Worm (Caenorhabditis elegans): ENCODE results near the gene mig-10.

Gene mig-10

DNA sequence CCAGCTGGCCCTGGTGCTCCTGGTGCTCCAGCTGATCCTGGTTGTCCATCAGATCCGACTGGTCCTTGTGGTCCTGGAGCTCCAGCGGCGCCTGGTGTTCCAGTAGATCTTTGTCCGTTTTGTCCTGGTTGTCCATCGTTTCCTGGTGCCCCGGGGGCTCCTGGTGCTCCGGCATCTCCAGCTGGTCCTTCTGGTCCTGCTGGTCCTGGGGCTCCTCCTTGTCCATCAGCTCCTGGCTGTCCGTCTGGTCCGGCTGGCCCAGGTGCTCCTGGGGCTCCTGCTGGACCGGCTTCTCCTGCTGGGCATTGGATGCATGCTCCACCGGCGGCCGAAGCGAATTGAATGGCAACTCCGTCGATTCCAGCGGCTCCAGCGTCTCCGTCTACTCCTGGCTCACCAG lies 16.3 kb upstream of the mig-10 start:
- TF ChIP-seq unc-62 (GFP tag; optimal IDR thresholded peaks at IDR 0.05): no peak

DNA sequence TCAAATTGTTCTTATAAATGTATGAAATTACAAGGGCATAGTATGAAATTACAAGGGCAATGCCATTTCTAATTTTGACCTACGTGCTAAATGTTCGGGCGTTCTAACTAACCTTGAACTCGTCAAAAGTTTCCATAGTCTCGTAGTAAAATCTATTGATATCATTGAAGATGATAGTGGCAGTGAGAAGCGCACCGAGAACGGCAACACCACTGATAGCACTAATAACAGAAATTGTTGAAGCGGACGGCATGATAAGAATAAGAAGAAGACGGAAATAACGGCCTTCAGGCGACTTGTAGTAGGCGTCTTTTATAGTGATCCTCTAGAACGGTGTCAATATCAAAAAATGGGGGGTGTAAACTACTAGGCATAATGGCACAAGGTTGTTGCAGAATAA lies 15.5 kb upstream of the mig-10 start, which contains the start of gene col-91:
Gene col-91 (minus strand): TSS at position 288 of the 400 bp plus-strand sequence.
- no peak for TF ChIP-seq unc-62 (GFP tag; optimal IDR thresholded peaks at IDR 0.05)

DNA sequence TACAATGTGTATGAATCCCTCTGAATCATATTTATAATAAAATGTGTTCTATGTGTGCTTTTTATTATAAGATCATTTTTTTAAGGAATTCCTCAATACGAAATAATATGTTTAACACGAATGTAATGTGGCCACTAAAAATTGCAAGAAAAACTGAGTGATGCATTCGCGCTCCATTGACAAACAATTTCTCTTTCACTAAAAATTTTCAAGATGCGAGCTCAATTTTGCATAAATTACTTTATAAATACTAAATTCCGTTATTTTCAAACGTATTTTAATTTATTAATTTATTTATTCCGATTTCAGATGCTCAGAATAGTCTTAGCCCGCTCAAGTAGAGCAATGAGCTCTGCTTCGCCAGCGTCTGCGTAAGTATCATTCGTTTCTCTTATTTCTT lies 13.1 kb upstream of the mig-10 start, which contains the start of gene mrps-9:
Gene mrps-9 (plus strand): TSS at position 310 of the 400 bp plus-strand sequence.
- TF ChIP-seq unc-62 (GFP tag; optimal IDR thresholded peaks at IDR 0.05): no peak

DNA sequence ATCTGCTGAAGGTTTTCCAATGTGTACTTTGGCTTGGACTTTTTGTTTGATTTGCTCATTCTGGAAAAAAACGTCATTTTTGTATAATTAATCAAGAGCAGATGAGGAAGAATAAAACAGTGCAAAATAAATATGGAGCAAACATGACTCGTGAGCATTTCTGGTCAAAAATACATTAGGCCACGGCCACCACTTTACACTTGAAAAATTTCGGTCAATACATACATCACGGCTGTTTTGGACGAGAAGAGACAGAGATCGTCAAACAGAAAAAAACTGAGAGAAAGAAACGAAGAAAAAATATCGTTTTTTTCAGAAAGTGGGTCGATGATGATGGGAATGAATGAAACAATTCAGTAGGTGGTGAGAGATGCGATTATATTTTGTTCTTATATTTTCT lies 10.6 kb upstream of the mig-10 start, which contains the start of the genes F09G8.7 and crn-7:
Gene F09G8.7 (minus strand): TSS at position 60 of the 400 bp plus-strand sequence.
Gene crn-7 (plus strand): TSS at position 236 of the 400 bp plus-strand sequence.
- TF ChIP-seq unc-62 (GFP tag; optimal IDR thresholded peaks at IDR 0.05): no peak

DNA sequence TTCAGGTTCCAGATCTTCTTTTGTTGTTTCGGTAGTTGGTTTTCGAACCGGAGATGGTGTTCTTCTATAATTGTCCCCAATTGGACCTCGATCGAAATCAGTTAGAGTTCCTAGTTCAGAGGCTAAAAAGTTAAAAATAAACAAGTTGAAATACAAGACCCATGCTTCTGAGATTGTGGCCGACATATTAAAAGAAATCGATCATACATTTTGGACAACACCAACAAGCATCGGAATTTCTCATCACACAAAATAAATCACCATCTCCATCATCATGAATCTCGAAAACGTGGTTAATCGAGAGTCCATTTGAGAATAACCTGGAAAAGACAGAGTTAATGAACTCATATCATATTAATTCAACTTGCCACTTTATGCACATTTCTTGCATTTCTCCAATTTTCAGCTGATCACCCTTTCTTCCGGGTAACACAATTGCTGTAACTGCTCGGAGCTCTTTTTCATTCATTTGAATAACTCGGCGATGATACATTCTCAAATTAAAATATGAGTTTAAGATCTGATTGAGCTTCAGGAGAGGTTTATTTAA lies 7.2 kb upstream of the mig-10 start, which contains the start of the genes mps-4 and F09G8.10:
Gene mps-4 (minus strand): TSS at position 101 of the 550 bp plus-strand sequence.
Gene F09G8.10 (minus strand): TSS at position 500 of the 550 bp plus-strand sequence.
- no peak for TF ChIP-seq unc-62 (GFP tag; optimal IDR thresholded peaks at IDR 0.05)

DNA sequence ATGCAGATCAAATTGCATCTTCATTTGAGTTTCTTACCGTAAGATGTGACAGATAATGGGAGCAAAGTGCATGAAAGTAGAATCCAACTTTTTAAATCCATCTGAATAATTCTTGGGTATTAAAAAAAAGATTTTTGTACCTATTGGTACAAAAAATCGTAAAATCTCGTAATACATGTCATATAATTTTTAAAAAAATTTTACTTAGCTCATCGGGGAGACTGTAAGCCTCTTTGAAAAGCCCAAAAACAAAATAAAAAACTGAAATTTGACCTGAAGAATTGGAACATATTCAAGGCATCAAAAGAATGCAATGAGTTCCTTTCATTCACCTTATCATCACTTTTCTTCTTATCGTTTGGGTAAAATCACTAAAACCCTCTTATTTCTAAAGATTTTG lies 3.0 kb upstream of the mig-10 start, which contains the start of gene clec-160:
Gene clec-160 (minus strand): TSS at position 101 of the 400 bp plus-strand sequence.
- no peak for TF ChIP-seq unc-62 (GFP tag; optimal IDR thresholded peaks at IDR 0.05)

DNA sequence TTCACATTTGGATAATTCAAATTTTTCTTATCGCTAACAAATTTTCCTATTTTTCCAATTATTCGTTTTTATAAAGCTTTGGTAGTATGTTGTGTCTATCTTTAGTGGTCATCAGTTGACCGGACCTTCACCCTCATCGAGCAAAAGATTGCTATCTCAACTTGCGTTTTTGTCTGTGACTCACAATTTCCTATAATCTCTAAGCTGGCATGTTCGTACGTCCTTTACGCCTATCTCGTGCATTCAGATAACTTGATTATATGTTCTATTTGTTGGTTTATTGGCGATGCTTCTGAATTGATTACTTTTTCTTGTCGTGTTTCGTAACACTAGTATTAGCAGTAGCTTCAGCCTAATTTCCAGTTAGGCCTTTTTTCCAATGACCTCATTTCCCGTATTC lies 666 bp downstream of the mig-10 start:
- TF ChIP-seq unc-62 (GFP tag; optimal IDR thresholded peaks at IDR 0.05): no peak

DNA sequence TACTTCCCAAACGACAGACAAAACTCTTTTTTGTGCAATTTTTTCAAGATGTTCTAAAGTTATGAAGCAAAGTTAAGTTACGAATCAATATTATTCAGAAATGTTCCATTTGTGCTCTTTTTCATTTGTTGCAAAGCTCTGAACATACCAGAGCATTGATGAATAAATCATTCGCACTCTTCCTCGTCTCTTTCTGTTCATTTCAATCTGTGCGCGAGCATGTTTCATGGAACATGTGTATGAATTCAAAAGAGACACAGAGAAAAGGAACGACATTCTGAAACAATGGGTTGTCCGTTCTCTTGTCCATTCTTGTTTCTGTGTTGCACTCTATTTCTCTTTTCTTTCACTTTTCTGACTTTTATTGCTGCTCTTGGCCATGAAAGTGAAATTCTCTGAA lies 1.5 kb downstream of the mig-10 start:
- TF ChIP-seq unc-62 (GFP tag; optimal IDR thresholded peaks at IDR 0.05): no peak

DNA sequence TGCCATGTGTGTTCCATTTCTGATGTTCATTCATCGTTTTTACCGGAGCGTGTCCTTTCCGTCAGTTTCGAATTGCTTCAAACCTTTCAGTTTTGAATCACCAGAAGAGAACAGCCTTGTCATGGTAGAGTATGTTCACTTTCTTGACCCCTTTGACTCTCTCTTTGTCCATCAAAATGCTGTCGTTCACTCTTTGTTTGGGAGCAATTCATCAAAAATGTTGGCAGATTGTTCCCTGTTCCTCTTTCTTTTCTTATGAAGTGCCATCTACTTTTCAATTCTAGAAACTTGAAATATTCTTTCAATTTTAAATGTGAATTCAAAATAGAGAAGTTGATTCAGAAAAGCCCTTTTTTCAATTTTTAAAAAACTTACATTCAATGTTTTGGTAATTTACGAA lies 2.4 kb downstream of the mig-10 start:
- no peak for TF ChIP-seq unc-62 (GFP tag; optimal IDR thresholded peaks at IDR 0.05)

DNA sequence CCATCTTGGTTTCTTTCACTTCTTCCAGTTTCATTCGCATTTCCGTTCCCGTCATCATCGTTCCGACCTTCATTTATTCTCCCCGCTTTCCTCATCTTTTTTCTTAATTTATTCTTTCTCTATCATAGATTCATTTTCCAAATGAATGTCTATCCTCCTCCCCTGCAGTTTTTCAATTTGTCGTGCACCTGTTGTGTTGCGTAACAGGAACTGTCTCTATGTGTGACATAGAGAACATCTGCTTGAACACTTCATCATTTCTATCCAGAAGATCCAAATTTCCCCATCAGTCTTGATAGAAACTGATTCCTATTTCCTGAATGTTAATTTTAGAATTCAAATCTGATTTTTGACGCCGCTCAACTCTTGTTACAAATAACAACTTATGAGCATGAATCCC lies 4.6 kb downstream of the mig-10 start:
- TF ChIP-seq unc-62 (GFP tag; optimal IDR thresholded peaks at IDR 0.05): no peak

DNA sequence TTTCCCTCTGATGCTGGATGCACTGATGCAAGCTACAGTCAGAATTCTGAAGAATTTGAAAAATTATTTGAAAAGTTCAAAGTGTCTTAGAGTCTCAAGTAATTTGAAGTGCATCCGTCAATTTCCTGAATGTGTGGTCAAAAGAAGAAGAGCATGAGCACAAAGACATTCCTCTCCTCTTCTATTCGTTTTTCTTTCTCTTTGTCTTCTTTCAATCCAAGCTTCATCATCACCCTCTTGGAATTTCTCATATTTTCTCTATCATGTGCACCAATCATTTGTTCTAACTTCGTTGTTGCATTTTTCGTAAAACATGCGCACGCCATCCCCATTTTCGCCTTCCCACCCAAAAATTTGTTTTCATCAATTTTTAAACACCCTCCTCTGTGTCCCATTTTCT lies 7.1 kb downstream of the mig-10 start:
- TF ChIP-seq unc-62 (GFP tag; optimal IDR thresholded peaks at IDR 0.05): no peak

DNA sequence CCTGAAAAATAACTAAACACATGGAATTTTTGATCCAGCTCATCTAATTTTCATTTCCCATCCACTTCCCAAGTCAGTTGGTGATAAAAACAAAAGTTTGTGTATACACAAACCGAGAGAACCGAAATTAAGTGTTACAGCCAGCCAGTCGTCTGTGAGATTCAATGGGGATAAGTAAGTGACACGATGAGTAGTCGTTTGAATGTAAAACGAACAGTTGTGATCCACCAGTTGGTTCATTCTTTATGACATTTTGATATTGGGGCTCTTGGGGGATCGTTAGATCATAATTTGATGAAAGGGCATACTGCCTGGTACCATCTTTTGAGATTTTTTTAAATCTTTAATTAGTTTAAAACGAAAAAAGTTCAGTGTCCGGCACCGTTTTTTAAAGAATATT lies 7.9 kb downstream of the mig-10 start:
- no peak for TF ChIP-seq unc-62 (GFP tag; optimal IDR thresholded peaks at IDR 0.05)

DNA sequence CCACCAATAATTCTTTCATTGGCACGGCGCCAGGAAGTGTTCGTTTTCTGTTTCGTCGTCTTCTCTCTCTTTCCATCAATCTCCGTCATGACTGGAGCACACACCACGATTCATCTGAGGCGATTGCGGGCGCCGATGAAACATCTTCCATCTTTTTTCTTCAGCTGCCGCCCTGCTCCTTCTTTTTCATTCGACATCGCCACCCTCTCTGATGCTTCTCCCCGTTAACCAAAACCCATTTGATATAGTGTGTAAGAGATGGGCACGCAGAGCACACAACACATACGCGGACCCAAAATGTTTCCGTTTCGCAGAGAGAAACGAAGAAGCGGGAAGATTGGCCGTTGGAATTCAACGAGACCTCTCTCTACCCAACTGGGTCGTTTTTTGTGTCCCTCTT lies 8.6 kb downstream of the mig-10 start:
- no peak for TF ChIP-seq unc-62 (GFP tag; optimal IDR thresholded peaks at IDR 0.05)

DNA sequence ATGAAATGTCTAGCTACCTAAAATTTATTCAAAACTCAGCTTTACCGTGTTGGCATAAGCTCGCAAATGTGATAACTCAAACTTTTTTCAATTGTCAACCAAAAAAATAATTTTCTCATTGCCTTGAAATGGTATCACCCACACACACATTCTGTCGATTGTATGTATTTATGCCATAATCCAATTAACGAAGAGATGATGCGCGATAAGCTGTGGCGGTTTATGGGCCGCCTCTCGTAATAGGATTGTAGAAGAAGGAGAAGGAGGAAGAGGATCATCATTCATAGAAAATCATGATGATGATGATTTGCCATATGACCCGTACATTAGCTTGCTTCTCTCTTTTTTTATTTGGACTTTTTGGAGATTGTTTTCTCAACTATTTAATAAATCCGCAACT lies 10.3 kb downstream of the mig-10 start:
- no peak for TF ChIP-seq unc-62 (GFP tag; optimal IDR thresholded peaks at IDR 0.05)

DNA sequence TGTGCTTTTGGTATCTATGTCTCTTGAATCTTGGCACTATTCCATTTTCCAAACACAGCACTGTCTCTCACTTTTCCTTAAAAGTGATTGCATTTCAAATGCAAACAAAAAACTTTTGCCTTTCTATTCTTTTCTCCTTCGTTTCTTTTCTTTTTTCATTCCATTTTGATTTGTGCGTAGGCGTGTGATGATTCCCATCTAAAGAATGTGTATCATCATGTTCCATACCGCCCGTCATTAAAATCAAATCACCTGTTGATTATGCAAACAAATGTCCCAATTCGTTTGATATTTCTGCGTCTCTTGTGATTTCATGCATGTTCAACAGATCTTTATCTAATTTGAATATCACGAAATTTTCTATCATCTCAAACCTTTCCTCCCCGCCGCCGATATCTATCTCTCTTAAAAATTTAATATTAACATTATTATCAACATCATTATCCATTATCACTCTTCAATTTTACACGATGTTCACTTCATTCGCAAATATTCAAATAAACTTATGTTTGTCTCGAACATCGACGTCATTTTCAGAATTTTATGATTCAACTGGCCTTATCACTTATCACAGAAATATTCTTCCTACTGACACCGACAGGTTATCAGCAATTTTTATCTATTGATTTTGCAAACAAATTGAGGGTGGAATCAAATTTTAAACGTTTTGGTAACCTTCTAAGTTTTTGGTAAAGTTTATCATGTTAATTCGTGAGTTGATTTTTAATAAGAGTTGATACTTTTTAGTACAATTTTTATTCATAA lies 12.5 kb downstream of the mig-10 start:
- no peak for TF ChIP-seq unc-62 (GFP tag; optimal IDR thresholded peaks at IDR 0.05)

DNA sequence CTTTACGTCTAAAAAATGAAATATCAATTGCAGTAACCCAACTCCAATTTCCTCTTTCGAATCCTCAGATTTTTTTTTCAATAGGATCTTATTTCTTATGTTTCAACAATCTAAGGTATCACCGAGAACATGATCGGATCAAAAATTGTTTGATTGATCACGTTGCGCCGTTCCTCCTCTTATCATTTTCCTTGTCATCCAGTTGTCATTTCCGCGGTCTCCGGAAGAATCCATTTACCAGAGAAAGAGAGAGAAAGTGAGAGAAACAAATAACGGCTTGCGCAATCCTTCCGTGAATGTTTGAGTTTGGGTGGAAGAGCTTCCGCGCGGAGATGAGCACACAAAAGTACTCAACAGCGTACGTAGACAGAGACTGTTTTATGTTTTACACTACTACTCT lies 14.4 kb downstream of the mig-10 start:
- TF ChIP-seq unc-62 (GFP tag; optimal IDR thresholded peaks at IDR 0.05): no peak
